Worm (Caenorhabditis elegans) whole organism, midembryonic: Measurements from ENCODE around the gene sgn-1.

ENCODE experiments used
- T22C8.4 ChIP-seq: fragments of 200-800 bp; sonication (Bioruptor generic); IDR thresholded peaks from 2 replicates; pipeline ENCODE4 v1.3.6; 2022; ENCODE audit warnings: missing genetic modification characterization, missing compliant biosample characterization
- cog-1 ChIP-seq: sonication (generic microtip); optimal IDR thresholded peaks from 2 replicates; lab custom pipeline; 2016; ENCODE audit warnings: missing genetic modification characterization, missing compliant biosample characterization
- klf-2 ChIP-seq: fragments of 200-800 bp; sonication (Bioruptor generic); conservative IDR thresholded peaks from 2 replicates; pipeline ENCODE4 v1.3.6; 2022; ENCODE audit warnings: missing genetic modification reagents, missing genetic modification characterization, missing compliant biosample characterization
- tab-1 ChIP-seq: fragments of 200-800 bp; sonication (Bioruptor generic); IDR thresholded peaks from 2 replicates; pipeline ENCODE4 v1.3.6; 2022; ENCODE audit warnings: missing genetic modification characterization, missing compliant biosample characterization

- TF ChIP-seq tab-1 (GFP tag; lab: Robert Waterston, UW) = no peak
- no peak for TF ChIP-seq klf-2 (GFP tag; lab: Robert Waterston, UW)
- peak; percentile 95 for TF ChIP-seq cog-1
- peak; percentile 90 for TF ChIP-seq T22C8.4 (GFP tag; lab: Robert Waterston, UW)
Observed at ce11 chrII:8787376-8787775, 3.9 kb upstream of the sgn-1 start.
